Fruit fly (Drosophila melanogaster) whole organism, prepupa: ENCODE measurements around the gene SCCRO.

Experiments used
- Blimp-1 ChIP-seq: fragments of 200-800 bp; sonication (Bioruptor generic); optimal IDR thresholded peaks from 3 replicates; lab custom pipeline; 2017; ENCODE audit warnings: missing biosample characterization, missing genetic modification characterization, mild to moderate bottlenecking, moderate library complexity, missing genetic modification reagents
- CG10631 ChIP-seq: fragments of 200-800 bp; sonication (Bioruptor generic); optimal IDR thresholded peaks from 2 replicates; lab custom pipeline; 2016; ENCODE audit warnings: missing biosample characterization, missing genetic modification characterization
- CG10669 ChIP-seq: fragments of 200-800 bp; sonication (Bioruptor generic); optimal IDR thresholded peaks from 3 replicates; lab custom pipeline; 2018; ENCODE audit warnings: missing biosample characterization, mild to moderate bottlenecking, missing genetic modification characterization, moderate library complexity
- CG11294 ChIP-seq: fragments of 200-800 bp; sonication (Bioruptor generic); IDR thresholded peaks from 2 replicates; pipeline ENCODE4 v1.3.6; 2022; ENCODE audit warnings: missing biosample characterization, missing genetic modification characterization
- CG11762 ChIP-seq: fragments of 200-800 bp; sonication (Bioruptor generic); optimal IDR thresholded peaks from 3 replicates; lab custom pipeline; 2016; ENCODE audit warnings: missing biosample characterization, missing genetic modification characterization; ENCODE audit not compliant: insufficient read depth
- CG11902 ChIP-seq: fragments of 200-800 bp; sonication (Bioruptor generic); optimal IDR thresholded peaks from 3 replicates; lab custom pipeline; 2016; ENCODE audit warnings: missing biosample characterization, missing genetic modification characterization
- CG1621 ChIP-seq: fragments of 200-800 bp; sonication (Bioruptor generic); optimal IDR thresholded peaks from 3 replicates; lab custom pipeline; 2018; ENCODE audit warnings: missing biosample characterization, mild to moderate bottlenecking, missing genetic modification characterization
- CG3032 ChIP-seq: fragments of 200-800 bp; optimal IDR thresholded peaks from 2 replicates; lab custom pipeline; 2019; ENCODE audit warnings: missing biosample characterization, mild to moderate bottlenecking, missing genetic modification characterization, moderate library complexity
- CG34406 ChIP-seq: fragments of 200-800 bp; sonication (Bioruptor generic); optimal IDR thresholded peaks from 3 replicates; lab custom pipeline; 2016; ENCODE audit warnings: missing biosample characterization, missing genetic modification characterization
- CG3919 ChIP-seq: fragments of 200-800 bp; sonication (Bioruptor generic); optimal IDR thresholded peaks from 3 replicates; lab custom pipeline; 2016; ENCODE audit warnings: missing biosample characterization, missing genetic modification characterization
- CG4318 ChIP-seq: fragments of 200-800 bp; sonication (Bioruptor generic); optimal IDR thresholded peaks from 3 replicates; lab custom pipeline; 2017; ENCODE audit warnings: missing biosample characterization, mild to moderate bottlenecking, missing genetic modification characterization
- CG6163 ChIP-seq: fragments of 200-800 bp; sonication (Bioruptor generic); IDR thresholded peaks from 3 replicates; pipeline ENCODE4 v1.3.6; 2022; ENCODE audit warnings: missing biosample characterization, missing genetic modification characterization
- CG6792 ChIP-seq: fragments of 200-800 bp; sonication (Bioruptor generic); optimal IDR thresholded peaks from 3 replicates; lab custom pipeline; 2016; ENCODE audit warnings: missing biosample characterization, missing genetic modification characterization
- CG6808 ChIP-seq: fragments of 200-800 bp; sonication (Bioruptor generic); optimal IDR thresholded peaks from 3 replicates; lab custom pipeline; 2017; ENCODE audit warnings: missing biosample characterization, missing genetic modification characterization, mild to moderate bottlenecking, moderate library complexity, missing genetic modification reagents
- CG6854 ChIP-seq: fragments of 200-800 bp; sonication (Bioruptor generic); optimal IDR thresholded peaks from 2 replicates; lab custom pipeline; 2017; ENCODE audit warnings: missing biosample characterization, mild to moderate bottlenecking, missing genetic modification characterization
- CG7368 ChIP-seq: fragments of 200-800 bp; sonication (Bioruptor generic); optimal IDR thresholded peaks from 3 replicates; lab custom pipeline; 2016; ENCODE audit warnings: missing biosample characterization, missing genetic modification characterization
- CG8632 ChIP-seq: fragments of 200-800 bp; sonication (Bioruptor generic); optimal IDR thresholded peaks from 3 replicates; lab custom pipeline; 2016; ENCODE audit warnings: missing biosample characterization, missing genetic modification characterization
- CG9139 ChIP-seq: fragments of 200-800 bp; sonication (Bioruptor generic); optimal IDR thresholded peaks from 3 replicates; lab custom pipeline; 2017; ENCODE audit warnings: missing biosample characterization, mild to moderate bottlenecking, missing genetic modification characterization
- Eip75B ChIP-seq: fragments of 200-800 bp; sonication (Bioruptor generic); optimal IDR thresholded peaks from 3 replicates; lab custom pipeline; 2016; ENCODE audit warnings: missing biosample characterization, missing genetic modification characterization
- Eip78C ChIP-seq: fragments of 200-800 bp; sonication (Bioruptor generic); peaks from one replicate; lab custom pipeline; 2016; ENCODE audit warnings: missing biosample characterization, missing genetic modification characterization
- Eip93F ChIP-seq: fragments of 200-800 bp; sonication (Bioruptor generic); optimal IDR thresholded peaks from 2 replicates; lab custom pipeline; 2016; ENCODE audit warnings: missing biosample characterization, mild to moderate bottlenecking, missing genetic modification characterization
- Ets21C ChIP-seq: fragments of 200-800 bp; sonication (Bioruptor generic); optimal IDR thresholded peaks from 3 replicates; lab custom pipeline; 2016; ENCODE audit warnings: missing biosample characterization, missing genetic modification characterization
- Ets96B ChIP-seq: fragments of 200-800 bp; optimal IDR thresholded peaks from 2 replicates; lab custom pipeline; 2019; ENCODE audit warnings: missing biosample characterization, mild to moderate bottlenecking, missing genetic modification characterization, moderate library complexity
- Lpt ChIP-seq: fragments of 200-800 bp; sonication (Bioruptor generic); optimal IDR thresholded peaks from 3 replicates; lab custom pipeline; 2016; ENCODE audit warnings: missing biosample characterization, missing genetic modification characterization
- Met ChIP-seq: fragments of 200-800 bp; sonication (Bioruptor generic); optimal IDR thresholded peaks from 3 replicates; lab custom pipeline; 2016; ENCODE audit warnings: missing biosample characterization, missing genetic modification characterization
- OdsH ChIP-seq: fragments of 200-800 bp; sonication (Bioruptor generic); optimal IDR thresholded peaks from 3 replicates; lab custom pipeline; 2016; ENCODE audit warnings: missing biosample characterization, missing genetic modification characterization
- Sox102F ChIP-seq: fragments of 200-800 bp; sonication (Bioruptor generic); optimal IDR thresholded peaks from 2 replicates; lab custom pipeline; 2016; ENCODE audit warnings: missing biosample characterization, mild to moderate bottlenecking, missing genetic modification characterization
- Sox14 ChIP-seq: fragments of 200-800 bp; sonication (Bioruptor generic); optimal IDR thresholded peaks from 3 replicates; lab custom pipeline; 2016; ENCODE audit warnings: missing biosample characterization, missing genetic modification characterization
- achi ChIP-seq: fragments of 200-800 bp; sonication (Bioruptor generic); optimal IDR thresholded peaks from 3 replicates; lab custom pipeline; 2016; ENCODE audit warnings: missing biosample characterization, missing genetic modification characterization
- acj6 ChIP-seq: fragments of 200-800 bp; sonication (Bioruptor generic); optimal IDR thresholded peaks from 3 replicates; lab custom pipeline; 2016; ENCODE audit warnings: missing biosample characterization, missing genetic modification characterization
- cyc ChIP-seq: fragments of 200-800 bp; sonication (Bioruptor generic); optimal IDR thresholded peaks from 3 replicates; lab custom pipeline; 2016; ENCODE audit warnings: missing biosample characterization, missing genetic modification characterization
- dsx ChIP-seq: fragments of 200-800 bp; optimal IDR thresholded peaks from 3 replicates; lab custom pipeline; 2019; ENCODE audit warnings: missing biosample characterization, mild to moderate bottlenecking, missing genetic modification characterization, moderate library complexity; ENCODE audit not compliant: poor library complexity, severe bottlenecking
- eg ChIP-seq: fragments of 200-800 bp; sonication (Bioruptor generic); IDR thresholded peaks from 3 replicates; pipeline ENCODE4 v1.3.6; 2022; ENCODE audit warnings: missing biosample characterization, missing genetic modification characterization
- fd59A ChIP-seq: fragments of 200-800 bp; sonication (Bioruptor generic); optimal IDR thresholded peaks from 2 replicates; lab custom pipeline; 2017; ENCODE audit warnings: missing biosample characterization, mild to moderate bottlenecking, missing genetic modification characterization, missing genetic modification reagents
- fd85E ChIP-seq: fragments of 200-800 bp; sonication (Bioruptor generic); optimal IDR thresholded peaks from 3 replicates; lab custom pipeline; 2016; ENCODE audit warnings: missing biosample characterization, missing genetic modification characterization
- fkh ChIP-seq: fragments of 200-800 bp; sonication (Bioruptor generic); optimal IDR thresholded peaks from 3 replicates; lab custom pipeline; 2017; ENCODE audit warnings: missing biosample characterization, mild to moderate bottlenecking, missing genetic modification characterization, moderate library complexity
- net ChIP-seq: fragments of 200-800 bp; sonication (Bioruptor generic); optimal IDR thresholded peaks from 3 replicates; lab custom pipeline; 2016; ENCODE audit warnings: missing biosample characterization, missing genetic modification characterization
- pdm3 ChIP-seq: fragments of 200-800 bp; sonication (Bioruptor generic); optimal IDR thresholded peaks from 3 replicates; lab custom pipeline; 2016; ENCODE audit warnings: missing biosample characterization, missing genetic modification characterization
- salr ChIP-seq, 2 experiments: fragments of 200-800 bp; sonication (Bioruptor generic); optimal IDR thresholded peaks; 3 replicates each; lab custom pipeline; 2016 to 2018; ENCODE audit warnings: missing biosample characterization in 2 of 2, missing genetic modification characterization in 2 of 2, mild to moderate bottlenecking in 1 of 2
- ss ChIP-seq, 2 experiments: fragments of 200-800 bp; sonication (Bioruptor generic); optimal IDR thresholded peaks; 2 replicates in 1 of 2; 3 replicates in 1 of 2; lab custom pipeline; 2017 to 2018; ENCODE audit warnings: mild to moderate bottlenecking in 2 of 2, missing biosample characterization in 2 of 2, missing genetic modification characterization in 2 of 2, moderate library complexity in 1 of 2
- svp ChIP-seq: fragments of 200-800 bp; sonication (Bioruptor generic); peaks from one replicate; lab custom pipeline; 2016; ENCODE audit warnings: missing biosample characterization, missing genetic modification characterization
- topi ChIP-seq: fragments of 200-800 bp; sonication (Bioruptor generic); optimal IDR thresholded peaks from 3 replicates; lab custom pipeline; 2016; ENCODE audit warnings: missing biosample characterization, missing genetic modification characterization
- vri ChIP-seq: fragments of 200-800 bp; sonication (Bioruptor generic); optimal IDR thresholded peaks from 3 replicates; lab custom pipeline; 2016; ENCODE audit warnings: missing biosample characterization, mild to moderate bottlenecking, missing genetic modification characterization

The SCCRO gene

DNA sequence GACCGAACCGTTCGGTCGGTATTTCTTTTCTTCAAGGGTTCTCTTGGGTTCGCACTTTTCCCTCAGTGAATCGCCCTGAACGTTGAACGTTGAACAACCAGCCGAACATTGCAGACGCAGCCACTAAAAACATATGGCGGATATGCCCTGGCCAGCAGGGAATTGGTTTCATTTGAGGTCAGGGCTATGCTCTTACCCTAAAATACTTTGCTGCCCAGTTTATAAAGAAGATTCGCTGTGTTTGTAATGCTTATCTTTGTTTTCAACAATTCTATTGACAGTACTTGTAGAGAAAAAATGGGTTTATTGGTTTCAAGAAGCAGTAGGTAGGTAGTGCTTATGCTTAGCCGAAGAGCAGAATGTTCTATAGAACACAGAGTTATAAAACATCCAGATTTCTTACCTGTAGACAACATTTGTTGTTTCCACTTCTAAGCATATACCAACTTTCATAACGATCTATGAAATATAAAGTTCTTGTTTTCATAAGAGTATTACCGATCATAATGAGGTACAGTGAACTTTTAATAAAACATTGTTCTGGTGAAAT, 32.0 kb downstream of the SCCRO start (continued):
- TF ChIP-seq fd59A (GFP tag; lab: Kevin White, UChicago) = peak; percentile 1

DNA sequence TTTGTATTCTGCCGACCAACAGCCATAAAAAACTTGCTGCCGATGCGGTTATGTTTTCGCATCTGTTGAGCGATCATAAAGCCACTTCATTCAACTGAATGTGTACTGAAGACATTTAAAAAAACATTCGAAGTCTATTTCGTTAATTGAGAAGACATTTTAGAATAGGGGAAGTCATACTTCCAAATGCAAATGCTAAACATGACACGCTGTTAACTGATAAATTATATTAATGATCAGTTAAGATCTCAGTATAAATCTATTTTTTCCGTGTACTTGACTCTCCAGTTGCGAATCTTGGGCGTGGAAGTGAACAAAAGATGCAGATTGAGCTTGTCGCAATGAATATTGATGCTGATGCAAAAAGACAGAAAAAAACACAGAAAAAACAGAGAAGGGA, 32.8 kb downstream of the SCCRO start:
- peak; percentile 30 for TF ChIP-seq CG3032 (tag; lab: Kevin White, UChicago)
- TF ChIP-seq CG3919 (GFP tag; lab: Kevin White, UChicago) = peak; percentile 55
- peak; percentile 53 for TF ChIP-seq pdm3 (GFP tag; lab: Kevin White, UChicago)
- TF ChIP-seq CG11762 = peak; percentile 6
- TF ChIP-seq CG9139 = no peak
- TF ChIP-seq ss (GFP tag; optimal IDR thresholded peaks at IDR 0.05; lab: Kevin White, UChicago) = peak in 1 of 2 experiments; percentile 45
- no peak for TF ChIP-seq cyc
- TF ChIP-seq Eip75B = peak; percentile 46
- TF ChIP-seq topi (GFP tag; lab: Kevin White, UChicago) = no peak
- no peak for TF ChIP-seq CG34406 (GFP tag; lab: Kevin White, UChicago)
- TF ChIP-seq achi (GFP tag; lab: Kevin White, UChicago) = peak; percentile 25
- no peak for TF ChIP-seq Sox102F (GFP tag; lab: Kevin White, UChicago)
- no peak for TF ChIP-seq svp (GFP tag; lab: Kevin White, UChicago)
- peak; percentile 24 for TF ChIP-seq acj6 (GFP tag; lab: Kevin White, UChicago)
- TF ChIP-seq Eip78C (GFP tag; lab: Kevin White, UChicago) = peak; percentile 90
- peak; percentile 47 for TF ChIP-seq Ets96B (tag; lab: Kevin White, UChicago)
- TF ChIP-seq CG4318 (GFP tag; lab: Kevin White, UChicago) = no peak
- 0 out of 3 replicates have a peak, but pooled peaks have one; percentile 21 for TF ChIP-seq eg (GFP tag; lab: Robert Waterston, UW)
- TF ChIP-seq dsx = peak; percentile 54
- TF ChIP-seq CG10669 (GFP tag; lab: Kevin White, UChicago) = peak; percentile 38
- TF ChIP-seq CG7368 (GFP tag; lab: Kevin White, UChicago) = peak; percentile 38
- TF ChIP-seq CG10631 = peak; percentile 18
- no peak for TF ChIP-seq CG11902 (GFP tag; lab: Kevin White, UChicago)
- no peak for TF ChIP-seq salr (GFP tag; optimal IDR thresholded peaks at IDR 0.05; lab: Kevin White, UChicago)
- peak; percentile 13 for TF ChIP-seq Lpt (GFP tag; lab: Kevin White, UChicago)
- peak; percentile 14 for TF ChIP-seq CG1621
- peak; percentile 49 for TF ChIP-seq OdsH (GFP tag; lab: Kevin White, UChicago)
- TF ChIP-seq fd85E (GFP tag; lab: Kevin White, UChicago) = no peak
- peak; percentile 11 for TF ChIP-seq CG6792 (GFP tag; lab: Kevin White, UChicago)
- peak; percentile 43; the same call in 2 of the 3 replicates for TF ChIP-seq CG6163 (GFP tag; lab: Robert Waterston, UW)
- TF ChIP-seq Ets21C (GFP tag; lab: Kevin White, UChicago) = no peak
- TF ChIP-seq net (GFP tag; lab: Kevin White, UChicago) = peak; percentile 21
- TF ChIP-seq Sox14 = no peak

DNA sequence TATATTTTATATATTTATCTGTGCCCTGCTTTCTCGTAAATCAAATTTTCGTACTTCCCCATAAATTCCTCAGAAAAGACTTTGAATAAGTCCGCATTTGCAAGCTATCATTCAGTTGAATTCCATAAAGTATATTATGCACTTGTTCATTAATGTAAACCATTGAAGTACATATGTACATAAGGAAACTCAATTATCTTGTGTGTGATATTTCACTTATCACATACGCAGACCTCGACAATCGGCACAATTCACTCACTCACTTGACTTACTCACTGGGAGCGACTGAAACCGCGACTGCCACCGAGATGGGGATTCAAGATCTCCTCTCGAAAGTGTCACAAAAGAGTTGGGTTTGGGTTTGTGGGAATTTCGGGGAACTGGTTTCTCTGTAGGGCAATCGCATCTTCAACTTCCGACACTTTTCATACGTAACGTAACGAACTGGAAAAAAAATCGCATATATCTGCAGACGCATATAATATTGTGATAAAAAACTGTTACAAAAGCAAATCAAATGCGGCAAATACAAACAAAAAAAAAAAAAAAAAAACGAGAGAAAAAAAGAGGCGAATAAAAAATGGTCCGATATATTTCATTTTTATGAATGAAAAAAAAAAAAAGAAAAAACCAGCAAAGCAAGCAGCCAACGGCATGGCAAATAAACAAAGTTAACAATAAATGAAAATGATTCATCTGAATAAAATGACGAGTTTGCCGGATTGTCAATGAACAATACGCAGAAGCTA, 34.0 kb downstream of the SCCRO start:
- TF ChIP-seq Eip78C (GFP tag; lab: Kevin White, UChicago) = peak; percentile 78
- peak; percentile 31 for TF ChIP-seq Eip75B
- no peak for TF ChIP-seq Ets21C (GFP tag; lab: Kevin White, UChicago)
- peak; percentile 7 for TF ChIP-seq achi (GFP tag; lab: Kevin White, UChicago)
- TF ChIP-seq Eip93F = peak; percentile 9
- TF ChIP-seq ss (GFP tag; optimal IDR thresholded peaks at IDR 0.05; lab: Kevin White, UChicago) = peak in 1 of 2 experiments; percentile 47
- no peak for TF ChIP-seq Lpt (GFP tag; lab: Kevin White, UChicago)
- no peak for TF ChIP-seq CG11294
- peak; percentile 60 for TF ChIP-seq fkh (GFP tag; lab: Kevin White, UChicago)
- TF ChIP-seq Sox102F (GFP tag; lab: Kevin White, UChicago) = peak; percentile 37
- TF ChIP-seq Blimp-1 (GFP tag; lab: Kevin White, UChicago) = peak; percentile 40
- peak; percentile 50 for TF ChIP-seq vri (GFP tag; lab: Kevin White, UChicago)
- no peak for TF ChIP-seq CG8632 (GFP tag; lab: Kevin White, UChicago)
- TF ChIP-seq CG6808 (GFP tag; lab: Kevin White, UChicago) = peak; percentile 37
- TF ChIP-seq Met (GFP tag; lab: Kevin White, UChicago) = peak; percentile 11
- peak; percentile 39 for TF ChIP-seq CG6854 (GFP tag; lab: Kevin White, UChicago)
